Worm (Caenorhabditis elegans) whole organism, early embryonic: Measurements from ENCODE around the gene ZK1067.4.

Experiments used
- B0310.2 ChIP-seq: sonication (generic microtip); optimal IDR thresholded peaks from 2 replicates; lab custom pipeline; 2016; ENCODE audit warnings: mild to moderate bottlenecking, missing genetic modification characterization, missing compliant biosample characterization
- F13C5.2 ChIP-seq: sonication (generic microtip); optimal IDR thresholded peaks from 2 replicates; lab custom pipeline; 2017; ENCODE audit warnings: mild to moderate bottlenecking, missing genetic modification characterization, inconsistent platforms, missing compliant biosample characterization
- aly-1 ChIP-seq: sonication (generic microtip); optimal IDR thresholded peaks from 2 replicates; lab custom pipeline; 2016; ENCODE audit warnings: missing genetic modification characterization, missing compliant biosample characterization
- ama-1 ChIP-seq: fragments of 150-350 bp; optimal IDR thresholded peaks from 2 replicates; lab custom pipeline; 2014
- ceh-13 ChIP-seq: fragments of 200-800 bp; sonication (Bioruptor generic); optimal IDR thresholded peaks from 2 replicates; lab custom pipeline; 2018; ENCODE audit warnings: mild to moderate bottlenecking, missing genetic modification characterization, missing compliant biosample characterization
- ceh-36 ChIP-seq: sonication (generic microtip); optimal IDR thresholded peaks from 2 replicates; lab custom pipeline; 2016; ENCODE audit warnings: missing genetic modification characterization, inconsistent platforms, missing compliant biosample characterization
- ets-7 ChIP-seq: sonication (generic microtip); optimal IDR thresholded peaks from 2 replicates; lab custom pipeline; 2016; ENCODE audit warnings: missing genotype, missing genetic modification characterization, missing compliant biosample characterization
- flt-1 ChIP-seq: fragments of 200-800 bp; sonication (Bioruptor generic); IDR thresholded peaks from 2 replicates; pipeline ENCODE4 v1.3.6; 2022; ENCODE audit warnings: missing genetic modification characterization, missing compliant biosample characterization
- hmbx-1 ChIP-seq: sonication (generic microtip); optimal IDR thresholded peaks from 2 replicates; lab custom pipeline; 2016; ENCODE audit warnings: mild to moderate bottlenecking, missing genetic modification characterization, missing compliant biosample characterization
- hmg-4 ChIP-seq: fragments of 200-800 bp; sonication (Bioruptor generic); optimal IDR thresholded peaks from 2 replicates; lab custom pipeline; 2018; ENCODE audit warnings: mild to moderate bottlenecking, missing genetic modification characterization, missing compliant biosample characterization
- hnd-1 ChIP-seq: sonication (generic microtip); optimal IDR thresholded peaks from 2 replicates; lab custom pipeline; 2016; ENCODE audit warnings: missing genetic modification characterization, missing compliant biosample characterization
- pes-1 ChIP-seq: fragments of 200-800 bp; sonication (Bioruptor generic); IDR thresholded peaks from 2 replicates; pipeline ENCODE4 v1.3.6; 2022; ENCODE audit warnings: missing genetic modification reagents, missing genetic modification characterization, missing compliant biosample characterization
- scrt-1 ChIP-seq: fragments of 200-800 bp; sonication (Bioruptor generic); IDR thresholded peaks from 2 replicates; pipeline ENCODE4 v1.3.6; 2022; ENCODE audit warnings: missing genetic modification characterization, missing compliant biosample characterization
- sea-1 ChIP-seq: fragments of 200-800 bp; sonication (Bioruptor generic); conservative IDR thresholded peaks from 2 replicates; pipeline ENCODE4 v1.3.6; 2022; ENCODE audit warnings: missing genetic modification characterization, missing compliant biosample characterization
- tbx-11 ChIP-seq: fragments of 200-800 bp; sonication (Bioruptor generic); IDR thresholded peaks from 2 replicates; pipeline ENCODE4 v1.3.6; 2022; ENCODE audit warnings: missing genetic modification characterization, missing compliant biosample characterization
- tbx-37 ChIP-seq: fragments of 200-800 bp; sonication (Bioruptor generic); conservative IDR thresholded peaks from 2 replicates; pipeline ENCODE4 v1.3.6; 2022; ENCODE audit warnings: missing genetic modification reagents, missing genetic modification characterization, missing compliant biosample characterization
- tra-4 ChIP-seq: sonication (generic microtip); optimal IDR thresholded peaks from 2 replicates; lab custom pipeline; 2017; ENCODE audit warnings: missing genetic modification characterization, missing compliant biosample characterization

The ZK1067.4 gene

ce11 chrII:9236972-9237371, 26.8 kb downstream of the ZK1067.4 start:
- TF ChIP-seq hmbx-1 (tag; lab: Kevin White, UChicago) (no peak), ama-1 (lab: Kevin White, UChicago) (no peak), ets-7 (no peak), aly-1 (tag; lab: Kevin White, UChicago) (no peak), ceh-36 (tag; lab: Kevin White, UChicago) (no peak), sea-1 (GFP tag; lab: Robert Waterston, UW) (no peak), tbx-11 (GFP tag; lab: Robert Waterston, UW) (no peak), ceh-13 (GFP tag; lab: Kevin White, UChicago) (no peak), hnd-1 (no peak), F13C5.2 (no peak), tbx-37 (GFP tag; lab: Robert Waterston, UW) (no peak), pes-1 (no peak), hmg-4 (no peak), flt-1 (GFP tag; lab: Robert Waterston, UW) (no peak), tra-4 (no peak), scrt-1 (GFP tag; lab: Robert Waterston, UW) (no peak)

DNA sequence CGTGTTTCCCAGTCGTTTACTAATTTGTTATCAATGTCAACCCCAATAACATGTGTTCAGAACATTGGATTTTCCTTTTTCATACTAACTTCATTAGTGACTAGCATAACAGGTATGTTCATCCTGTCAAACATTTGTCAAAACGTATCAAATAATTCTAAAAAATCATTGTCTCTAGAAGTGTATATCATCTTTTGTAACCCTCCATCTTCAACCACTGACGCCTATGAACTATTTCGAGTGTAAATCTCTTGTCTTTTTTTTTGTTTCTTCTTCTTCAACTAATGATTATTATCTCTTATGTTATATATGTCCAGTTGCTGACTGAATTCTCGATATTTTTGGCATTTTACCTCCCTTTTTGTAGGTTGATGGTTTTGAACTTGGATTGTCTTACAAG, 27.5 kb downstream of the ZK1067.4 start:
- no peak for TF ChIP-seq ceh-13 (GFP tag; lab: Kevin White, UChicago)
- no peak for TF ChIP-seq aly-1 (tag; lab: Kevin White, UChicago)
- no peak for TF ChIP-seq ets-7
- TF ChIP-seq hmg-4 = no peak
- no peak for TF ChIP-seq ama-1 (lab: Kevin White, UChicago)
- TF ChIP-seq ceh-36 (tag; lab: Kevin White, UChicago) = no peak
- no peak for TF ChIP-seq B0310.2 (tag; lab: Kevin White, UChicago)
- TF ChIP-seq tbx-11 (GFP tag; lab: Robert Waterston, UW) = no peak

- no peak for TF ChIP-seq ceh-36 (tag; lab: Kevin White, UChicago)
- no peak for TF ChIP-seq sea-1 (GFP tag; lab: Robert Waterston, UW)
- no peak for TF ChIP-seq hmbx-1 (tag; lab: Kevin White, UChicago)
- TF ChIP-seq F13C5.2 = no peak
- TF ChIP-seq ama-1 (lab: Kevin White, UChicago) = no peak
- TF ChIP-seq ets-7 = no peak
- TF ChIP-seq aly-1 (tag; lab: Kevin White, UChicago) = no peak
- TF ChIP-seq scrt-1 (GFP tag; lab: Robert Waterston, UW) = no peak
- no peak for TF ChIP-seq hnd-1
- TF ChIP-seq pes-1 = no peak
- no peak for TF ChIP-seq B0310.2 (tag; lab: Kevin White, UChicago)
These were observed 31.4 kb downstream of the ZK1067.4 start for ce11 chrII:9241610-9242009.

DNA sequence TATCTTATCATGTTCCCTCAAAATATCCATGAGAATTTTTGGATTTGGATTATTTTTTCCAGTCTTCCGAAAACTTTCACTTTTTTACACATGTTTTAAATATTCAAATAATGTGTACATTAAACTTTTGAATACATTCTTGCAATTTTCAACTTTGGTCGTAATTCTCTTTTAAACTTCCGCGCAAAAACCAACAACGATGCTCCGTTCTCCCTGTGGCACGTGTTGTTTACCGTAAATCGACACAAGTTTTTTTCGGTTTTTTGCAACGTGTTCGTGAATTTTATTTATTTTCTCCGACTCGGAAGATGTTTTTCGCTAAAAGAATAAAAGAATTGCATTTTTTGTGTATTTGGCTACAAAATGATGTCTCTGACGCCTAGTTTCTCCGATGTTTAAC, 32.6 kb downstream of the ZK1067.4 start:
- TF ChIP-seq F13C5.2 (peak; percentile 23), sea-1 (GFP tag; lab: Robert Waterston, UW) (no peak)

- no peak for TF ChIP-seq sea-1 (GFP tag; lab: Robert Waterston, UW)
- no peak for TF ChIP-seq pes-1
- TF ChIP-seq ama-1 (lab: Kevin White, UChicago) = no peak
- no peak for TF ChIP-seq hmbx-1 (tag; lab: Kevin White, UChicago)
- TF ChIP-seq B0310.2 (tag; lab: Kevin White, UChicago) = no peak
- TF ChIP-seq hmg-4 = no peak
- no peak for TF ChIP-seq ets-7
- no peak for TF ChIP-seq scrt-1 (GFP tag; lab: Robert Waterston, UW)
- no peak for TF ChIP-seq ceh-13 (GFP tag; lab: Kevin White, UChicago)
- TF ChIP-seq flt-1 (GFP tag; lab: Robert Waterston, UW) = no peak
These were observed 36.5 kb downstream of the ZK1067.4 start, which contains the start of gene T26C5.5 for ce11 chrII:9246648-9247047. TSS of gene T26C5.5 (minus strand) at chrII:9246748.

DNA sequence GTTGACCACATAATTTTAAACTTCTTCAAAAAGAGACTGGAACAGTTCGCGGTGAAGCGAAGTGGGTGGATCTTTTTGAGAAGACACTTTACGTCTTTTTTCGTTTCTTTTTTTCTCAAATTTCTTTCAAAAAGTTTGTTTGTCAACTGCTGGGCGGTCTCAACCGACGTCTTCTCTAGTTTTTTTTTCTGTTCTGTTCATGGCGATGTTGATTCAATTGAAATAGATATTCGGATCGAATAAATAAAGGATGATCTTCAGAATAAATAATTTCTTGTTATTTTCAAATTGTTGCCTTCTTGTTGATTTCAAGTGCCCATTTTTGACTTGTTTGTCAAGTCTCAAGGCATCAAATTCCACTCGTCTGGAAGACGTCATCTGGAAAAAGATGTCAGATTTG, 40.2 kb downstream of the ZK1067.4 start, which contains the start of gene T26C5.4:
Gene T26C5.4, minus strand, starts transcription at position 101 of the 400 bp plus-strand sequence.
- TF ChIP-seq tbx-37 (GFP tag; lab: Robert Waterston, UW) = no peak
- TF ChIP-seq scrt-1 (GFP tag; lab: Robert Waterston, UW) = no peak
- no peak for TF ChIP-seq hmg-4
- TF ChIP-seq ceh-13 (GFP tag; lab: Kevin White, UChicago) = no peak
- TF ChIP-seq sea-1 (GFP tag; lab: Robert Waterston, UW) = no peak
- TF ChIP-seq aly-1 (tag; lab: Kevin White, UChicago) = no peak
- TF ChIP-seq ama-1 (lab: Kevin White, UChicago) = no peak
- no peak for TF ChIP-seq flt-1 (GFP tag; lab: Robert Waterston, UW)
- no peak for TF ChIP-seq hnd-1
- no peak for TF ChIP-seq tbx-11 (GFP tag; lab: Robert Waterston, UW)
- no peak for TF ChIP-seq ceh-36 (tag; lab: Kevin White, UChicago)
- no peak for TF ChIP-seq pes-1
- TF ChIP-seq hmbx-1 (tag; lab: Kevin White, UChicago) = no peak
- no peak for TF ChIP-seq tra-4
- TF ChIP-seq F13C5.2 = no peak
- no peak for TF ChIP-seq B0310.2 (tag; lab: Kevin White, UChicago)
- no peak for TF ChIP-seq ets-7

DNA sequence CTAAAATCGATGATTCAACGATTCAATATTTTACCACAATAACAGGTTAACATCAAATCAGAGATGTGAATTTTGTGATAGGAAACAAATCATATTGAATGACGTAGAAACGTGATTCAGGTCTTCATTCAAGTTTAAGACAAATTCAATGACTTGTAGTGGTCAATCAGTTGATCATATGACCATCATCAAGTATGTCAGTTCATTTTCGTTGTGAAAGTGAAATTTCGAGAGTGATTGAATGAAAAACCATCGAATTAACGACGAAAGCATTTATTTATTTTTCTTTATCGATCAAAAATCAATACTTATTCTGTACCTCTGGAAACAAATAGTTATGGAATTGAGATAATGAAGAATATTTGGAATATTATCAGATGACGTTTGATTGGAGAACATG, 41.4 kb downstream of the ZK1067.4 start:
- TF ChIP-seq sea-1 (GFP tag; lab: Robert Waterston, UW) = no peak
- TF ChIP-seq hmbx-1 (tag; lab: Kevin White, UChicago) = no peak
- TF ChIP-seq ets-7 = no peak
- TF ChIP-seq tbx-37 (GFP tag; lab: Robert Waterston, UW) = no peak
- TF ChIP-seq hmg-4 = no peak
- TF ChIP-seq hnd-1 = no peak
- TF ChIP-seq flt-1 (GFP tag; lab: Robert Waterston, UW) = no peak
- no peak for TF ChIP-seq tra-4
- no peak for TF ChIP-seq tbx-11 (GFP tag; lab: Robert Waterston, UW)
- no peak for TF ChIP-seq F13C5.2
- no peak for TF ChIP-seq B0310.2 (tag; lab: Kevin White, UChicago)
- TF ChIP-seq aly-1 (tag; lab: Kevin White, UChicago) = no peak
- TF ChIP-seq ceh-36 (tag; lab: Kevin White, UChicago) = no peak
- no peak for TF ChIP-seq ceh-13 (GFP tag; lab: Kevin White, UChicago)
- TF ChIP-seq pes-1 = no peak
- no peak for TF ChIP-seq ama-1 (lab: Kevin White, UChicago)
- no peak for TF ChIP-seq scrt-1 (GFP tag; lab: Robert Waterston, UW)
